Fruit fly (Drosophila melanogaster) whole organism, embryonic: ENCODE measurements around the gene mgr.

Experiments used
- CG10462 ChIP-seq: fragments of 200-800 bp; sonication (Bioruptor generic); optimal IDR thresholded peaks from 2 replicates; lab custom pipeline; 2016; ENCODE audit warnings: missing biosample characterization, missing genetic modification characterization
- CG12391 ChIP-seq: fragments of 200-800 bp; sonication (Bioruptor generic); optimal IDR thresholded peaks from 3 replicates; lab custom pipeline; 2018; ENCODE audit warnings: missing biosample characterization, mild to moderate bottlenecking, missing genetic modification characterization, moderate library complexity
- CG12659 ChIP-seq: fragments of 200-800 bp; sonication (Bioruptor generic); optimal IDR thresholded peaks from 3 replicates; lab custom pipeline; 2017; ENCODE audit warnings: mild to moderate bottlenecking, missing biosample characterization, missing genetic modification reagents, missing genetic modification characterization
- CG15479 ChIP-seq: fragments of 200-800 bp; sonication (Bioruptor generic); optimal IDR thresholded peaks from 3 replicates; lab custom pipeline; 2019; ENCODE audit warnings: missing biosample characterization, mild to moderate bottlenecking, missing genetic modification characterization, moderate library complexity
- CG15601 ChIP-seq: fragments of 200-800 bp; sonication (Bioruptor generic); optimal IDR thresholded peaks from 3 replicates; lab custom pipeline; 2019; ENCODE audit warnings: missing biosample characterization, mild to moderate bottlenecking, missing genetic modification characterization, moderate library complexity
- CG2712 ChIP-seq: fragments of 200-800 bp; optimal IDR thresholded peaks from 3 replicates; lab custom pipeline; 2019; ENCODE audit warnings: missing biosample characterization, mild to moderate bottlenecking, missing genetic modification characterization, moderate library complexity
- CG33557 ChIP-seq: fragments of 200-800 bp; sonication (Bioruptor generic); optimal IDR thresholded peaks from 2 replicates; lab custom pipeline; 2019; ENCODE audit warnings: missing biosample characterization, mild to moderate bottlenecking, missing genetic modification characterization, moderate library complexity
- CG3407 ChIP-seq: fragments of 200-800 bp; sonication (Bioruptor generic); optimal IDR thresholded peaks from 2 replicates; lab custom pipeline; 2018; ENCODE audit warnings: missing biosample characterization, mild to moderate bottlenecking, missing genetic modification characterization
- CG34224 ChIP-seq: fragments of 200-800 bp; sonication (Bioruptor generic); IDR thresholded peaks from 3 replicates; pipeline ENCODE4 v1.3.6; 2022; ENCODE audit warnings: missing biosample characterization, missing genetic modification characterization; ENCODE audit not compliant: partially characterized antibody
- CG5953 ChIP-seq: fragments of 200-800 bp; sonication (Bioruptor generic); IDR thresholded peaks from 2 replicates; pipeline ENCODE4 v1.3.6; 2022; ENCODE audit warnings: missing biosample characterization, missing genetic modification characterization
- CG7963 ChIP-seq: fragments of 200-800 bp; sonication (Bioruptor generic); IDR thresholded peaks from 3 replicates; pipeline ENCODE4 v1.3.6; 2022; ENCODE audit warnings: missing biosample characterization, missing genetic modification characterization; ENCODE audit not compliant: partially characterized antibody
- D ChIP-seq, 2 experiments: fragments of 200-800 bp in 1 of 2; fragments of >200 bp in 1 of 2; sonication (Bioruptor generic) in 1 of 2; optimal IDR thresholded peaks; 2 replicates in 1 of 2; 3 replicates in 1 of 2; lab custom pipeline; 2017; ENCODE audit warnings: mild to moderate bottlenecking in 1 of 2, missing biosample characterization in 1 of 2, missing genetic modification characterization in 1 of 2, missing genetic modification reagents in 1 of 2
- D19A ChIP-seq: fragments of 200-800 bp; optimal IDR thresholded peaks from 3 replicates; lab custom pipeline; 2019; ENCODE audit warnings: missing biosample characterization, mild to moderate bottlenecking, missing genetic modification characterization, moderate library complexity
- Ets65A ChIP-seq: fragments of 200-800 bp; sonication (Bioruptor generic); peaks from one replicate; lab custom pipeline; 2016; ENCODE audit warnings: missing biosample characterization, missing genetic modification characterization
- Hand ChIP-seq: fragments of 200-800 bp; sonication (Bioruptor generic); optimal IDR thresholded peaks from 2 replicates; lab custom pipeline; 2017; ENCODE audit warnings: mild to moderate bottlenecking, missing biosample characterization, missing genetic modification reagents, missing genetic modification characterization
- Mrtf ChIP-seq: fragments of 200-800 bp; sonication (Bioruptor generic); IDR thresholded peaks from 3 replicates; pipeline ENCODE4 v1.3.6; 2022; ENCODE audit warnings: missing biosample characterization, missing genetic modification characterization
- Side ChIP-seq: fragments of 200-800 bp; sonication (Bioruptor generic); optimal IDR thresholded peaks from 2 replicates; lab custom pipeline; 2016; ENCODE audit warnings: missing biosample characterization, missing genetic modification characterization
- chn ChIP-seq: fragments of 200-800 bp; sonication (Bioruptor generic); optimal IDR thresholded peaks from 2 replicates; lab custom pipeline; 2016; ENCODE audit warnings: missing biosample characterization, missing genetic modification characterization
- gce ChIP-seq: fragments of 200-800 bp; sonication (Bioruptor generic); IDR thresholded peaks from 3 replicates; pipeline ENCODE4 v1.3.6; 2022; ENCODE audit warnings: missing biosample characterization, missing genetic modification characterization
- gsb-n ChIP-seq: fragments of 200-800 bp; sonication (Bioruptor generic); optimal IDR thresholded peaks from 3 replicates; lab custom pipeline; 2018; ENCODE audit warnings: missing biosample characterization, mild to moderate bottlenecking, missing genetic modification characterization
- ind ChIP-seq: fragments of 200-800 bp; sonication (Bioruptor generic); optimal IDR thresholded peaks from 3 replicates; lab custom pipeline; 2016; ENCODE audit warnings: missing biosample characterization, missing genetic modification characterization
- lola ChIP-seq, 3 experiments: fragments of >200 bp in 2 of 3; fragments of 200-800 bp in 1 of 3; sonication (Bioruptor generic) in 1 of 3; optimal IDR thresholded peaks; 2 replicates each; lab custom pipeline; 2017 to 2019; ENCODE audit warnings: missing biosample characterization in 3 of 3, missing genetic modification characterization in 3 of 3, mild to moderate bottlenecking in 1 of 3, moderate library complexity in 1 of 3
- pnt ChIP-seq: fragments of 200-800 bp; sonication (Bioruptor generic); optimal IDR thresholded peaks from 3 replicates; lab custom pipeline; 2016; ENCODE audit warnings: missing biosample characterization, missing genetic modification characterization
- pros ChIP-seq: fragments of 200-800 bp; sonication (Bioruptor generic); optimal IDR thresholded peaks from 3 replicates; lab custom pipeline; 2019; ENCODE audit warnings: missing biosample characterization, mild to moderate bottlenecking, missing genetic modification characterization, moderate library complexity
- psq ChIP-seq: fragments of 200-800 bp; sonication (Bioruptor generic); optimal IDR thresholded peaks from 2 replicates; lab custom pipeline; 2017; ENCODE audit warnings: missing biosample characterization, missing genetic modification characterization
- row ChIP-seq: fragments of 200-800 bp; sonication (Bioruptor generic); IDR thresholded peaks from 3 replicates; pipeline ENCODE4 v1.3.6; 2022; ENCODE audit warnings: missing biosample characterization, missing genetic modification characterization
- sisA ChIP-seq: fragments of 200-800 bp; sonication (Bioruptor generic); IDR thresholded peaks from 2 replicates; pipeline ENCODE4 v1.3.6; 2022; ENCODE audit warnings: missing biosample characterization, missing genetic modification characterization

Gene mgr

dm6 chr3R:11366315-11366714, 43.4 kb downstream of the mgr start:
- TF ChIP-seq CG7963 (GFP tag; lab: Robert Waterston, UW) (no peak), pros (GFP tag; lab: Kevin White, UChicago) (peak; percentile 98)

- no peak for TF ChIP-seq Mrtf (GFP tag; lab: Robert Waterston, UW)
- TF ChIP-seq Side (GFP tag; lab: Kevin White, UChicago), result no peak
- no peak for TF ChIP-seq chn (GFP tag; lab: Kevin White, UChicago)
- TF ChIP-seq CG12659, result no peak
- no peak for TF ChIP-seq pnt (GFP tag; lab: Kevin White, UChicago)
- TF ChIP-seq D (optimal IDR thresholded peaks at IDR 0.05; lab: Kevin White, UChicago), result peak; percentile 87
- no peak for TF ChIP-seq D (GFP tag; optimal IDR thresholded peaks at IDR 0.05; lab: Kevin White, UChicago)
- no peak for TF ChIP-seq row
- no peak for TF ChIP-seq CG12391 (tag; lab: Kevin White, UChicago)
- peak; percentile 1 for TF ChIP-seq Ets65A (GFP tag; lab: Kevin White, UChicago)
- no peak for TF ChIP-seq CG3407 (GFP tag; lab: Kevin White, UChicago)
- no peak for TF ChIP-seq CG10462
- TF ChIP-seq CG33557 (GFP tag; lab: Kevin White, UChicago), result no peak
- TF ChIP-seq CG34224, result no peak
- no peak for TF ChIP-seq lola (GFP tag; optimal IDR thresholded peaks at IDR 0.05; lab: Kevin White, UChicago)
- TF ChIP-seq Hand (GFP tag; lab: Kevin White, UChicago), result no peak
- peak; percentile 60 for TF ChIP-seq pros (GFP tag; lab: Kevin White, UChicago)
- no peak for TF ChIP-seq CG15479 (GFP tag; lab: Kevin White, UChicago)
These were observed 46.1 kb downstream of the mgr start for dm6 chr3R:11363577-11363976.

dm6 chr3R:11361906-11362305, 47.8 kb downstream of the mgr start:
- TF ChIP-seq CG2712 (no peak), gsb-n (tag; lab: Kevin White, UChicago) (no peak), ind (no peak), CG5953 (GFP tag; lab: Robert Waterston, UW) (no peak), psq (GFP tag; lab: Kevin White, UChicago) (no peak), gce (GFP tag; lab: Robert Waterston, UW) (no peak), CG15601 (no peak), sisA (GFP tag; lab: Robert Waterston, UW) (no peak), D19A (peak; percentile 68)
- TF ChIP-seq, all 482 proteins: peak for 1
